Fruit fly (Drosophila melanogaster): Measurements from ENCODE around the gene Poc1.

DNA sequence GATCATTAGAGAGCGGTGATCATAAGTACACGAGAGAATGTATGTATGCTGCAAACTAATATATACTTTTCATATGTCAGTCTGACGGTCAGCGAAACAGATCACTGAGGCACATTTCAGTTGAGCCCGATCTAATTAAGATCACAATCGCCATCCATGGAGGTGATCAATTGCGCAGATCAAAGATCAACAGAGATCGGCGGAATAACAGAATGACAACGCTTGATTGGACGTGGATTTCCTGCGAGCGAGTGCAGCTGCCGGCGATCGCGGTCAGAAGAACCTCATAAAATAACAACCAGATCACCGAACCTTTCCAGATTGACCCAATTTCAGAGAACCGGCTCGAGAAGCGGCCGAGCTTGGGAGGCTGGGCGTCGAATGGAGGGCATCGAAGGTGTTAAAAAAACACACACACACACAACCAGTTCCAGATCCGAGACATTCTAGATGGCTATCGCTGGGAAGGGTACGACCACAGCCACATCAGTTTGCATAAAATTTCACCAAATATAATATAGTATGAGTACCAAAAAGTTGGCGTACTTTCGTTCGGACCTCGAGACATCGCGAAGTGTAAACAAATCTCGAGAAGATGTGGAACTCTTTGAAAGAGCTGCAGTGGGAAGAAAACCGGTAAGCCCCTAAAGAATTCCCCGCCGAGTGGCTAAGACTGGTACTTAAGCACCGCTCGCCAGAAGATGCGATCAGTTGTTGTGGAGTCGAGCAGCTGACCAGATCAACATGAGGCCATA is 7.6 kb downstream of the Poc1 start, which contains the start of gene ImpL1:
- TF ChIP-seq CG8478 (optimal IDR thresholded peaks at IDR 0.05) (no peak), CTCF (optimal IDR thresholded peaks at IDR 0.05) (no peak)

All from S2 (cell line).